Worm (Caenorhabditis elegans) whole organism, L2 larva: ENCODE measurements around the gene C31E10.11.

ENCODE experiments used
- C34F6.9 ChIP-seq: fragments of 150-350 bp; optimal IDR thresholded peaks from 2 replicates; lab custom pipeline; 2014; ENCODE audit warnings: missing biosample characterization, missing genetic modification characterization
- F13H6.1 ChIP-seq: sonication (generic microtip); optimal IDR thresholded peaks from 2 replicates; lab custom pipeline; 2016; ENCODE audit warnings: missing genetic modification characterization, missing compliant biosample characterization
- R02D3.7 ChIP-seq: fragments of 150-350 bp; optimal IDR thresholded peaks from 2 replicates; lab custom pipeline; 2014; ENCODE audit warnings: missing biosample characterization, missing genetic modification characterization
- Y55F3AM.14 ChIP-seq: fragments of 200-800 bp; sonication (Bioruptor generic); optimal IDR thresholded peaks from 2 replicates; lab custom pipeline; 2018; ENCODE audit warnings: mild to moderate bottlenecking, missing genetic modification characterization, missing compliant biosample characterization
- ZK546.5 ChIP-seq: sonication (generic microtip); optimal IDR thresholded peaks from 2 replicates; lab custom pipeline; 2017; ENCODE audit warnings: missing biosample characterization, missing genetic modification characterization
- alr-1 ChIP-seq: fragments of 150-350 bp; optimal IDR thresholded peaks from 2 replicates; lab custom pipeline; 2014; ENCODE audit warnings: missing biosample characterization, missing genetic modification characterization
- aly-2 ChIP-seq: fragments of 150-350 bp; optimal IDR thresholded peaks from 2 replicates; lab custom pipeline; 2014; ENCODE audit warnings: missing biosample characterization, missing genetic modification characterization
- ama-1 ChIP-seq: fragments of 150-350 bp; optimal IDR thresholded peaks from 2 replicates; lab custom pipeline; 2018; ENCODE audit warnings: inconsistent platforms
- blmp-1 ChIP-seq: sonication (generic microtip); optimal IDR thresholded peaks from 2 replicates; lab custom pipeline; 2017; ENCODE audit warnings: missing genetic modification characterization, mild to moderate bottlenecking, missing compliant biosample characterization, antibody characterized with exemption, moderate library complexity; ENCODE audit not compliant: insufficient read depth
- ceh-16 ChIP-seq: fragments of 150-350 bp; optimal IDR thresholded peaks from 2 replicates; lab custom pipeline; 2014; ENCODE audit warnings: missing biosample characterization, missing genetic modification characterization
- ceh-82 ChIP-seq: fragments of 150-350 bp; optimal IDR thresholded peaks from 2 replicates; lab custom pipeline; 2014; ENCODE audit warnings: missing biosample characterization, missing genetic modification characterization
- crh-2 ChIP-seq: sonication (generic microtip); optimal IDR thresholded peaks from 2 replicates; lab custom pipeline; 2017; ENCODE audit warnings: missing biosample characterization, missing genetic modification characterization
- dmd-4 ChIP-seq: sonication (generic microtip); optimal IDR thresholded peaks from 2 replicates; lab custom pipeline; 2017; ENCODE audit warnings: missing biosample characterization, missing genetic modification characterization
- egl-27 ChIP-seq: sonication (generic microtip); optimal IDR thresholded peaks from 3 replicates; lab custom pipeline; 2017; ENCODE audit warnings: missing biosample characterization, missing genetic modification reagents, missing genetic modification characterization
- elt-1 ChIP-seq: fragments of 150-350 bp; optimal IDR thresholded peaks from 2 replicates; lab custom pipeline; 2014; ENCODE audit warnings: missing biosample characterization, missing genetic modification characterization
- elt-3 ChIP-seq: sonication (generic microtip); optimal IDR thresholded peaks from 2 replicates; lab custom pipeline; 2017; ENCODE audit warnings: missing biosample characterization, missing genetic modification characterization
- fos-1 ChIP-seq: fragments of 150-350 bp; optimal IDR thresholded peaks from 2 replicates; lab custom pipeline; 2014; ENCODE audit warnings: missing biosample characterization, missing genetic modification characterization
- gmeb-1 ChIP-seq: fragments of 150-350 bp; optimal IDR thresholded peaks from 2 replicates; lab custom pipeline; 2014; ENCODE audit warnings: missing biosample characterization, missing genetic modification characterization
- lin-11 ChIP-seq: fragments of 150-350 bp; sonication (generic microtip); optimal IDR thresholded peaks from 2 replicates; lab custom pipeline; 2014; ENCODE audit warnings: missing biosample characterization, missing genetic modification characterization, inconsistent platforms, mixed read lengths
- lin-13 ChIP-seq: fragments of 150-350 bp; optimal IDR thresholded peaks from 2 replicates; lab custom pipeline; 2014; ENCODE audit warnings: missing biosample characterization, missing genetic modification reagents, missing genetic modification characterization
- lin-39 ChIP-seq: fragments of 150-350 bp; optimal IDR thresholded peaks from 2 replicates; lab custom pipeline; 2014; ENCODE audit warnings: missing biosample characterization, missing genetic modification reagents, missing genetic modification characterization
- lsy-2 ChIP-seq, 2 experiments: fragments of 150-350 bp in 1 of 2; sonication (generic microtip) in 1 of 2; optimal IDR thresholded peaks; 2 replicates each; lab custom pipeline; 2014 to 2017; ENCODE audit warnings: missing biosample characterization in 2 of 2, missing genetic modification characterization in 2 of 2
- mab-5 ChIP-seq: fragments of 150-350 bp; optimal IDR thresholded peaks from 2 replicates; lab custom pipeline; 2014; ENCODE audit warnings: missing biosample characterization, missing genetic modification characterization
- mbf-1 ChIP-seq: sonication (generic microtip); optimal IDR thresholded peaks from 2 replicates; lab custom pipeline; 2017; ENCODE audit warnings: missing biosample characterization, missing genetic modification characterization
- mdl-1 ChIP-seq, 2 experiments: fragments of 150-350 bp in 1 of 2; sonication (generic microtip) in 1 of 2; optimal IDR thresholded peaks; 2 replicates each; lab custom pipeline; 2017; ENCODE audit warnings: missing biosample characterization in 2 of 2, missing genetic modification characterization in 2 of 2
- nhr-10 ChIP-seq: sonication (generic microtip); optimal IDR thresholded peaks from 2 replicates; lab custom pipeline; 2017; ENCODE audit warnings: missing biosample characterization, missing genetic modification characterization
- nhr-11 ChIP-seq: fragments of 150-350 bp; optimal IDR thresholded peaks from 2 replicates; lab custom pipeline; 2014; ENCODE audit warnings: missing biosample characterization, missing genetic modification characterization
- nhr-12 ChIP-seq: fragments of 150-350 bp; optimal IDR thresholded peaks from 2 replicates; lab custom pipeline; 2014; ENCODE audit warnings: missing biosample characterization, missing genetic modification characterization
- nhr-129 ChIP-seq: fragments of 150-350 bp; optimal IDR thresholded peaks from 2 replicates; lab custom pipeline; 2014; ENCODE audit warnings: missing biosample characterization, missing genetic modification characterization
- nhr-21 ChIP-seq: fragments of 150-350 bp; optimal IDR thresholded peaks from 2 replicates; lab custom pipeline; 2014; ENCODE audit warnings: missing biosample characterization, missing genetic modification characterization
- nhr-23 ChIP-seq: fragments of 150-350 bp; optimal IDR thresholded peaks from 2 replicates; lab custom pipeline; 2014; ENCODE audit warnings: missing biosample characterization, missing genetic modification reagents, missing genetic modification characterization
- nhr-237 ChIP-seq: fragments of 150-350 bp; optimal IDR thresholded peaks from 2 replicates; lab custom pipeline; 2014; ENCODE audit warnings: missing biosample characterization, missing genetic modification characterization
- nhr-25 ChIP-seq: fragments of 150-350 bp; sonication (generic microtip); optimal IDR thresholded peaks from 3 replicates; lab custom pipeline; 2014; ENCODE audit warnings: missing biosample characterization, missing genetic modification characterization
- nhr-6 ChIP-seq: fragments of 150-350 bp; optimal IDR thresholded peaks from 2 replicates; lab custom pipeline; 2014; ENCODE audit warnings: missing biosample characterization, missing genetic modification characterization
- nhr-77 ChIP-seq: fragments of 150-350 bp; optimal IDR thresholded peaks from 2 replicates; lab custom pipeline; 2014; ENCODE audit warnings: missing biosample characterization, missing genetic modification characterization
- peb-1 ChIP-seq: fragments of 150-350 bp; optimal IDR thresholded peaks from 2 replicates; lab custom pipeline; 2014; ENCODE audit warnings: missing biosample characterization, missing genetic modification characterization
- sem-4 ChIP-seq: fragments of 150-350 bp; optimal IDR thresholded peaks from 2 replicates; lab custom pipeline; 2014; ENCODE audit warnings: missing biosample characterization, missing genetic modification reagents, missing genetic modification characterization
- skn-1 ChIP-seq: sonication (generic microtip); optimal IDR thresholded peaks from 2 replicates; lab custom pipeline; 2017; ENCODE audit warnings: missing biosample characterization, missing genetic modification characterization
- sma-3 ChIP-seq: sonication (generic microtip); optimal IDR thresholded peaks from 2 replicates; lab custom pipeline; 2016; ENCODE audit warnings: missing genetic modification reagents, missing genetic modification characterization, missing compliant biosample characterization
- sma-9 ChIP-seq, 2 experiments: fragments of 150-350 bp in 1 of 2; sonication (generic microtip) in 1 of 2; optimal IDR thresholded peaks; 2 replicates each; lab custom pipeline; 2014 to 2016; ENCODE audit warnings: missing genetic modification characterization in 2 of 2, mild to moderate bottlenecking in 1 of 2, missing biosample characterization in 1 of 2, missing compliant biosample characterization in 1 of 2, missing genetic modification reagents in 1 of 2, moderate library complexity in 1 of 2
- snpc-4 ChIP-seq: fragments of 150-350 bp; optimal IDR thresholded peaks from 2 replicates; lab custom pipeline; 2014; ENCODE audit warnings: missing biosample characterization, missing genetic modification characterization
- unc-39 ChIP-seq: fragments of 150-350 bp; optimal IDR thresholded peaks from 2 replicates; lab custom pipeline; 2014; ENCODE audit warnings: missing biosample characterization, missing genetic modification characterization
- unc-55 ChIP-seq: fragments of 150-350 bp; sonication (generic microtip); optimal IDR thresholded peaks from 3 replicates; lab custom pipeline; 2014; ENCODE audit warnings: missing biosample characterization, missing genetic modification reagents, missing genetic modification characterization
- unc-62 ChIP-seq: fragments of 150-350 bp; optimal IDR thresholded peaks from 2 replicates; lab custom pipeline; 2014; ENCODE audit warnings: missing biosample characterization, missing genetic modification reagents, missing genetic modification characterization
- zag-1 ChIP-seq: fragments of 150-350 bp; optimal IDR thresholded peaks from 2 replicates; lab custom pipeline; 2014; ENCODE audit warnings: missing biosample characterization, missing genetic modification characterization
- ztf-1 ChIP-seq: fragments of 200-800 bp; sonication (Bioruptor generic); conservative IDR thresholded peaks from 2 replicates; pipeline ENCODE4 v1.3.6; 2022; ENCODE audit warnings: missing genetic modification characterization, missing compliant biosample characterization
- ztf-11 ChIP-seq: sonication (generic microtip); optimal IDR thresholded peaks from 2 replicates; lab custom pipeline; 2017; ENCODE audit warnings: missing biosample characterization, missing genetic modification characterization
- ztf-4 ChIP-seq: fragments of 150-350 bp; optimal IDR thresholded peaks from 2 replicates; lab custom pipeline; 2014; ENCODE audit warnings: missing biosample characterization, missing genetic modification characterization

Gene C31E10.11

DNA sequence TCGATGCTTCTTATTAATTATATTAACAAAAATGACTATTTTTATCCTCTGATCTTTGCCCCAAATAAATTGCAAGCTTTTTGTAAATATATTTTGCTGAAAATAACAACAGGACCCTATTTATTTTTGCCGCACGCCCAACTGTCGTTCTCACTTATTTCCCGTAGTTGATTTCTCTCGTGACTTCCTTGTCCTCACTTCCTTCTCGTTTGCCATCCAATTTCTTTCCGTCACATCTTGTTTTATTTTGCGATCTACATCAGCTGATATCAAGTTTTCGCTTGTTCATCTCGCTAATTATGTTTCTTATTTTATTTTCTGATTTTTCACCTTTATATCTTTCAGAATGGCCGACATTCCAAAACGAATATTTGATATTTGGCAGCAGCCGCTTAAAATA is 15.3 kb downstream of the C31E10.11 start, which contains the start of gene F48F7.5:
F48F7.5 (plus strand) TSS at position 340 of the 400 bp plus-strand sequence.
- no peak for TF ChIP-seq unc-55 (GFP tag; lab: Kevin White, UChicago)
- TF ChIP-seq gmeb-1 (tag; lab: Kevin White, UChicago): no peak
- TF ChIP-seq snpc-4 (tag; lab: Kevin White, UChicago): peak; percentile 31
- no peak for TF ChIP-seq lin-13 (GFP tag; lab: Kevin White, UChicago)
- TF ChIP-seq nhr-11: no peak
- no peak for TF ChIP-seq skn-1 (tag; lab: Kevin White, UChicago)
- no peak for TF ChIP-seq elt-3 (tag; lab: Kevin White, UChicago)
- no peak for TF ChIP-seq unc-62
- peak; percentile 13 for TF ChIP-seq nhr-6
- TF ChIP-seq ZK546.5 (tag; lab: Kevin White, UChicago): no peak
- no peak for TF ChIP-seq Y55F3AM.14 (GFP tag; lab: Kevin White, UChicago)
- peak; percentile 86 for TF ChIP-seq sma-9 (GFP tag; optimal IDR thresholded peaks at IDR 0.05; lab: Kevin White, UChicago)
- TF ChIP-seq sma-9 (tag; optimal IDR thresholded peaks at IDR 0.05; lab: Kevin White, UChicago): no peak
- TF ChIP-seq fos-1 (tag; lab: Kevin White, UChicago): no peak
- peak; percentile 22 for TF ChIP-seq ceh-16 (tag; lab: Kevin White, UChicago)
- TF ChIP-seq lin-39 (tag; lab: Kevin White, UChicago): no peak
- TF ChIP-seq mdl-1 (tag; optimal IDR thresholded peaks at IDR 0.05; lab: Kevin White, UChicago): peak in 1 of 2 experiments; percentile 50
- no peak for TF ChIP-seq elt-1 (tag; lab: Kevin White, UChicago)
- no peak for TF ChIP-seq lin-11 (tag; lab: Kevin White, UChicago)
- TF ChIP-seq mab-5 (tag; lab: Kevin White, UChicago): no peak
- peak; percentile 76 for TF ChIP-seq nhr-129
- peak; percentile 52 for TF ChIP-seq egl-27 (tag; lab: Kevin White, UChicago)
- TF ChIP-seq ztf-1 (GFP tag; lab: Robert Waterston, UW): no peak
- no peak for TF ChIP-seq alr-1
- TF ChIP-seq nhr-77 (tag; lab: Kevin White, UChicago): no peak
- TF ChIP-seq nhr-12 (tag; lab: Kevin White, UChicago): no peak
- peak; percentile 81 for TF ChIP-seq nhr-25 (tag; lab: Kevin White, UChicago)
- peak; percentile 84 for TF ChIP-seq sem-4 (tag; lab: Kevin White, UChicago)
- TF ChIP-seq nhr-23 (tag; lab: Kevin White, UChicago): no peak
- no peak for TF ChIP-seq R02D3.7 (tag; lab: Kevin White, UChicago)
- TF ChIP-seq F13H6.1 (tag; lab: Kevin White, UChicago): peak; percentile 56
- no peak for TF ChIP-seq zag-1 (tag; lab: Kevin White, UChicago)
- TF ChIP-seq nhr-10 (tag; lab: Kevin White, UChicago): no peak
- TF ChIP-seq peb-1 (tag; lab: Kevin White, UChicago): no peak
- TF ChIP-seq lsy-2 (tag; optimal IDR thresholded peaks at IDR 0.05; lab: Kevin White, UChicago): peak in 1 of 2 experiments; percentile 55
- TF ChIP-seq nhr-237 (tag; lab: Kevin White, UChicago): no peak
- no peak for TF ChIP-seq ztf-4 (tag; lab: Kevin White, UChicago)
- TF ChIP-seq ztf-11 (tag; lab: Kevin White, UChicago): no peak
- no peak for TF ChIP-seq ceh-82 (tag; lab: Kevin White, UChicago)
- TF ChIP-seq unc-39 (tag; lab: Kevin White, UChicago): no peak
- no peak for TF ChIP-seq dmd-4 (tag; lab: Kevin White, UChicago)
- no peak for TF ChIP-seq aly-2 (tag; lab: Kevin White, UChicago)
- peak; percentile 37 for TF ChIP-seq crh-2 (tag; lab: Kevin White, UChicago)
- peak; percentile 49 for TF ChIP-seq sma-3 (GFP tag; lab: Kevin White, UChicago)
- peak; percentile 64 for TF ChIP-seq blmp-1
- TF ChIP-seq C34F6.9 (tag; lab: Kevin White, UChicago): peak; percentile 31
- TF ChIP-seq ama-1: no peak
- TF ChIP-seq nhr-21 (tag; lab: Kevin White, UChicago): peak; percentile 43
- no peak for TF ChIP-seq mbf-1 (tag; lab: Kevin White, UChicago)
